Worm (Caenorhabditis elegans): ENCODE measurements around the gene arrd-8.

DNA sequence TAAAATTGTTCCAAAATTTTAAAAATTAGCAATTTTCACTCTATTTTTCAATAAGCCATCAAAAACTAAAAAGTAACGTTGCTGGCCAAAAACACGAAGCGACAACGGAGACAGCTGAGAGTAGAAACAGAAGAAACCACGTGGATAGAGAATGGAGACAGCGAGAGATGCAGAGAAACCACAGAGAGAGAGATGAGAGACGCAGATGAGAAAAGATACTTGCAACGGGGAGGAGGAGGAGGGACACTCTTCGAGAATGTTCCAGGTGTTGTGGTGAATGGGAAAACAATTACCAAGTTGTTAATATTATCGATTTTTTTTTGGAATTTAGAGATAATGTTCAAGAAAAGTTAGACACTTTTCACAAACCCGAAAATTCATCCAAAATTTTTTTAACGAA is 37.5 kb downstream of the arrd-8 start:
- TF ChIP-seq ama-1 (optimal IDR thresholded peaks at IDR 0.05) (peak; percentile 92), unc-39 (tag; optimal IDR thresholded peaks at IDR 0.05) (no peak), mab-5 (tag; optimal IDR thresholded peaks at IDR 0.05) (peak; percentile 85), C34F6.9 (tag; optimal IDR thresholded peaks at IDR 0.05) (peak; percentile 100), zag-1 (tag; optimal IDR thresholded peaks at IDR 0.05) (peak; percentile 71), ceh-82 (tag; optimal IDR thresholded peaks at IDR 0.05) (no peak), mdl-1 (tag; optimal IDR thresholded peaks at IDR 0.05) (peak; percentile 83 to 98)
